Worm (Caenorhabditis elegans) whole organism, mixed stage, embryonic: Measurements from ENCODE around the gene fum-1.

ENCODE experiments used
- M03D4.4 ChIP-seq: sonication (generic microtip); optimal IDR thresholded peaks from 2 replicates; lab custom pipeline; 2017; ENCODE audit warnings: mild to moderate bottlenecking, missing genetic modification characterization, missing compliant biosample characterization
- bed-3 ChIP-seq: fragments of 200-800 bp; sonication (Bioruptor generic); optimal IDR thresholded peaks from 3 replicates; lab custom pipeline; 2018; ENCODE audit warnings: mild to moderate bottlenecking, missing genetic modification characterization, moderate library complexity, missing compliant biosample characterization
- blmp-1 ChIP-seq: fragments of 150-350 bp; optimal IDR thresholded peaks from 2 replicates; lab custom pipeline; 2014; ENCODE audit warnings: missing biosample characterization, missing genetic modification characterization
- ceh-43 ChIP-seq: fragments of 200-800 bp; sonication (Bioruptor generic); optimal IDR thresholded peaks from 2 replicates; lab custom pipeline; 2018; ENCODE audit warnings: mild to moderate bottlenecking, missing genetic modification characterization, moderate library complexity, missing compliant biosample characterization
- ceh-83 ChIP-seq: fragments of 200-800 bp; sonication (Bioruptor generic); optimal IDR thresholded peaks from 2 replicates; lab custom pipeline; 2018; ENCODE audit warnings: mild to moderate bottlenecking, missing genetic modification characterization, missing compliant biosample characterization
- ces-1 ChIP-seq: fragments of 150-350 bp; optimal IDR thresholded peaks from 2 replicates; lab custom pipeline; 2014; ENCODE audit warnings: missing biosample characterization, missing genetic modification reagents, missing genetic modification characterization
- cnd-1 ChIP-seq: fragments of 200-800 bp; sonication (Bioruptor generic); optimal IDR thresholded peaks from 2 replicates; lab custom pipeline; 2018; ENCODE audit warnings: mild to moderate bottlenecking, missing genetic modification characterization, missing compliant biosample characterization
- drap-1 ChIP-seq: fragments of 200-800 bp; sonication (Bioruptor generic); optimal IDR thresholded peaks from 3 replicates; lab custom pipeline; 2018; ENCODE audit warnings: mild to moderate bottlenecking, missing genetic modification characterization, missing compliant biosample characterization
- elt-3 ChIP-seq: fragments of 150-350 bp; optimal IDR thresholded peaks from 2 replicates; lab custom pipeline; 2014; ENCODE audit warnings: missing biosample characterization, missing genetic modification characterization
- flh-1 ChIP-seq: fragments of 200-800 bp; sonication (Bioruptor generic); optimal IDR thresholded peaks from 2 replicates; lab custom pipeline; 2018; ENCODE audit warnings: mild to moderate bottlenecking, missing genetic modification characterization, moderate library complexity, missing compliant biosample characterization
- ham-2 ChIP-seq: fragments of 200-800 bp; sonication (Bioruptor generic); optimal IDR thresholded peaks from 2 replicates; lab custom pipeline; 2018; ENCODE audit warnings: mild to moderate bottlenecking, missing genetic modification characterization, missing compliant biosample characterization
- hlh-1 ChIP-seq: fragments of 150-350 bp; optimal IDR thresholded peaks from 2 replicates; lab custom pipeline; 2014; ENCODE audit warnings: missing biosample characterization, missing genetic modification reagents, missing genetic modification characterization
- lin-13 ChIP-seq: fragments of 150-350 bp; optimal IDR thresholded peaks from 2 replicates; lab custom pipeline; 2014; ENCODE audit warnings: missing biosample characterization, missing genetic modification characterization
- lin-32 ChIP-seq: fragments of 200-800 bp; sonication (Bioruptor generic); optimal IDR thresholded peaks from 2 replicates; lab custom pipeline; 2018; ENCODE audit warnings: mild to moderate bottlenecking, missing genetic modification characterization, missing compliant biosample characterization
- lsy-2 ChIP-seq: fragments of 150-350 bp; optimal IDR thresholded peaks from 2 replicates; lab custom pipeline; 2014; ENCODE audit warnings: missing biosample characterization, missing genetic modification characterization
- mab-5 ChIP-seq: fragments of 150-350 bp; optimal IDR thresholded peaks from 2 replicates; lab custom pipeline; 2014; ENCODE audit warnings: missing biosample characterization, missing genetic modification characterization
- mep-1 ChIP-seq: fragments of 150-350 bp; optimal IDR thresholded peaks from 2 replicates; lab custom pipeline; 2017; ENCODE audit warnings: missing biosample characterization, missing genetic modification reagents, missing genetic modification characterization, inconsistent platforms
- mls-2 ChIP-seq: sonication (generic microtip); optimal IDR thresholded peaks from 2 replicates; lab custom pipeline; 2016; ENCODE audit warnings: mild to moderate bottlenecking, missing genetic modification characterization, moderate library complexity, missing compliant biosample characterization
- nhr-237 ChIP-seq: fragments of 150-350 bp; optimal IDR thresholded peaks from 2 replicates; lab custom pipeline; 2014; ENCODE audit warnings: missing biosample characterization, missing genetic modification characterization
- nhr-76 ChIP-seq: sonication (generic microtip); optimal IDR thresholded peaks from 2 replicates; lab custom pipeline; 2017; ENCODE audit warnings: missing biosample characterization, missing genetic modification characterization
- sem-2 ChIP-seq: fragments of 200-800 bp; sonication (Bioruptor generic); optimal IDR thresholded peaks from 2 replicates; lab custom pipeline; 2018; ENCODE audit warnings: mild to moderate bottlenecking, missing genetic modification characterization, missing compliant biosample characterization
- snpc-4 ChIP-seq: fragments of 150-350 bp; optimal IDR thresholded peaks from 2 replicates; lab custom pipeline; 2014; ENCODE audit warnings: missing biosample characterization, missing genetic modification characterization
- sptf-1 ChIP-seq: sonication (generic microtip); optimal IDR thresholded peaks from 2 replicates; lab custom pipeline; 2017; ENCODE audit warnings: mild to moderate bottlenecking, missing genetic modification characterization, moderate library complexity, missing compliant biosample characterization
- tbx-8 ChIP-seq: fragments of 200-800 bp; sonication (Bioruptor generic); optimal IDR thresholded peaks from 2 replicates; lab custom pipeline; 2018; ENCODE audit warnings: mild to moderate bottlenecking, missing genetic modification characterization, moderate library complexity, missing compliant biosample characterization
- unc-120 ChIP-seq: sonication (generic microtip); optimal IDR thresholded peaks from 2 replicates; lab custom pipeline; 2017; ENCODE audit warnings: missing genetic modification characterization, missing compliant biosample characterization; ENCODE audit not compliant: poor library complexity, severe bottlenecking
- unc-39 ChIP-seq: fragments of 150-350 bp; optimal IDR thresholded peaks from 2 replicates; lab custom pipeline; 2014; ENCODE audit warnings: missing biosample characterization, missing genetic modification characterization
- unc-62 ChIP-seq: fragments of 150-350 bp; optimal IDR thresholded peaks from 2 replicates; lab custom pipeline; 2014; ENCODE audit warnings: missing biosample characterization, missing genetic modification reagents, missing genetic modification characterization
- zip-8 ChIP-seq: fragments of 150-350 bp; optimal IDR thresholded peaks from 2 replicates; lab custom pipeline; 2014; ENCODE audit warnings: missing biosample characterization, missing genetic modification characterization
- ztf-11 ChIP-seq: fragments of 150-350 bp; optimal IDR thresholded peaks from 2 replicates; lab custom pipeline; 2014; ENCODE audit warnings: missing biosample characterization, missing genetic modification characterization

fum-1 gene

ce11 chrIII:7465347-7465746, at the start of gene fum-1:
TSS of gene fum-1 (plus strand) at chrIII:7465605.
- no peak for TF ChIP-seq tbx-8
- no peak for TF ChIP-seq hlh-1
- TF ChIP-seq nhr-237 (tag; lab: Kevin White, UChicago) = peak; percentile 6
- TF ChIP-seq, all 35 proteins: peak for 1

- TF ChIP-seq flh-1 (GFP tag; lab: Kevin White, UChicago) = no peak
- no peak for TF ChIP-seq ces-1 (GFP tag; lab: Kevin White, UChicago)
- TF ChIP-seq lin-32 (GFP tag; lab: Kevin White, UChicago) = no peak
- TF ChIP-seq unc-120 (tag; lab: Kevin White, UChicago) = no peak
- TF ChIP-seq cnd-1 = no peak
- peak; percentile 58 for TF ChIP-seq unc-62 (GFP tag; lab: Kevin White, UChicago)
- no peak for TF ChIP-seq hlh-1
These were observed 11.7 kb upstream of the fum-1 start, which contains the start of gene alh-12 for ce11 chrIII:7453653-7454124. TSS of gene alh-12 (plus strand) at chrIII:7454074.

ce11 chrIII:7456640-7457039, 8.8 kb upstream of the fum-1 start, which contains the start of gene Y69F12A.1:
TSS of gene Y69F12A.1 (plus strand) at chrIII:7456940.
- TF ChIP-seq elt-3 (no peak), ham-2 (no peak), drap-1 (GFP tag; lab: Kevin White, UChicago) (no peak), ces-1 (GFP tag; lab: Kevin White, UChicago) (no peak), nhr-76 (tag; lab: Kevin White, UChicago) (no peak), snpc-4 (tag; lab: Kevin White, UChicago) (no peak), cnd-1 (no peak), mab-5 (tag; lab: Kevin White, UChicago) (no peak), zip-8 (tag; lab: Kevin White, UChicago) (no peak), lsy-2 (tag; lab: Kevin White, UChicago) (no peak), blmp-1 (tag; lab: Kevin White, UChicago) (no peak), tbx-8 (no peak), bed-3 (GFP tag; lab: Kevin White, UChicago) (no peak), ceh-83 (GFP tag; lab: Kevin White, UChicago) (no peak), lin-32 (GFP tag; lab: Kevin White, UChicago) (no peak), ztf-11 (no peak), ceh-43 (GFP tag; lab: Kevin White, UChicago) (no peak), nhr-237 (tag; lab: Kevin White, UChicago) (no peak), unc-62 (GFP tag; lab: Kevin White, UChicago) (no peak)

ce11 chrIII:7458846-7459365, 6.5 kb upstream of the fum-1 start, which contains the start of the genes fipr-19 and fipr-18:
TSS of gene fipr-19 (minus strand) at chrIII:7458946.
TSS of gene fipr-18 (plus strand) at chrIII:7459315.
- TF ChIP-seq ztf-11 (no peak), tbx-8 (no peak), mep-1 (no peak), unc-39 (tag; lab: Kevin White, UChicago) (no peak), unc-120 (tag; lab: Kevin White, UChicago) (no peak), ces-1 (GFP tag; lab: Kevin White, UChicago) (no peak), sem-2 (GFP tag; lab: Kevin White, UChicago) (no peak), mls-2 (tag; lab: Kevin White, UChicago) (no peak), lin-13 (tag; lab: Kevin White, UChicago) (no peak), elt-3 (no peak)

- TF ChIP-seq M03D4.4 = no peak
- TF ChIP-seq ceh-83 (GFP tag; lab: Kevin White, UChicago) = no peak
- TF ChIP-seq unc-39 (tag; lab: Kevin White, UChicago) = no peak
- no peak for TF ChIP-seq blmp-1 (tag; lab: Kevin White, UChicago)
- no peak for TF ChIP-seq nhr-237 (tag; lab: Kevin White, UChicago)
- no peak for TF ChIP-seq drap-1 (GFP tag; lab: Kevin White, UChicago)
- no peak for TF ChIP-seq flh-1 (GFP tag; lab: Kevin White, UChicago)
- no peak for TF ChIP-seq lin-32 (GFP tag; lab: Kevin White, UChicago)
These were observed 5.4 kb upstream of the fum-1 start, which contains the start of gene mls-1 for ce11 chrIII:7460018-7460417. TSS of gene mls-1 (plus strand) at chrIII:7460341.

ce11 chrIII:7462295-7462694, 3.1 kb upstream of the fum-1 start, which contains the start of gene fipr-20:
TSS of gene fipr-20 (minus strand) at chrIII:7462395.
- TF ChIP-seq sptf-1 (tag; lab: Kevin White, UChicago) (no peak), unc-39 (tag; lab: Kevin White, UChicago) (no peak)
